Fruit fly (Drosophila melanogaster) whole organism, wandering third instar larva: ENCODE measurements around the gene Mtr4.

Experiments used
- Abd-B ChIP-seq: fragments of >200 bp; optimal IDR thresholded peaks from 2 replicates; lab custom pipeline; 2017; ENCODE audit warnings: missing biosample characterization, missing genetic modification characterization
- CG32264 ChIP-seq: fragments of 200-800 bp; sonication (Bioruptor generic); optimal IDR thresholded peaks from 2 replicates; lab custom pipeline; 2016; ENCODE audit warnings: missing biosample characterization, missing genetic modification characterization
- CG9705 ChIP-seq: fragments of 200-800 bp; sonication (Bioruptor generic); optimal IDR thresholded peaks from 2 replicates; lab custom pipeline; 2018; ENCODE audit warnings: missing biosample characterization, mild to moderate bottlenecking, missing genetic modification characterization
- CrebA ChIP-seq: fragments of 200-800 bp; sonication (Bioruptor generic); optimal IDR thresholded peaks from 2 replicates; lab custom pipeline; 2016; ENCODE audit warnings: missing biosample characterization, mild to moderate bottlenecking, missing genetic modification characterization, borderline replicate concordance
- Dfd ChIP-seq: fragments of >200 bp; optimal IDR thresholded peaks from 2 replicates; lab custom pipeline; 2017; ENCODE audit warnings: missing biosample characterization, missing genetic modification characterization
- Dif ChIP-seq: fragments of 200-275, 200-300 bp; sonication (Bioruptor generic); optimal IDR thresholded peaks from 2 replicates; lab custom pipeline; 2018; ENCODE audit warnings: missing biosample characterization, missing genetic modification characterization; ENCODE audit not compliant: partially characterized antibody
- GATAd ChIP-seq: sonication (Bioruptor generic); optimal IDR thresholded peaks from 2 replicates; lab custom pipeline; 2016; ENCODE audit warnings: missing biosample characterization, missing genetic modification characterization
- HLH106 ChIP-seq: fragments of 200-800 bp; optimal IDR thresholded peaks from 3 replicates; lab custom pipeline; 2019; ENCODE audit warnings: missing biosample characterization, mild to moderate bottlenecking, missing genetic modification characterization, moderate library complexity
- Hnf4 ChIP-seq: fragments of 200-800 bp; sonication (Bioruptor generic); optimal IDR thresholded peaks from 2 replicates; lab custom pipeline; 2016; ENCODE audit warnings: missing biosample characterization, mild to moderate bottlenecking, missing genetic modification characterization
- Hr83 ChIP-seq: fragments of 200-300 bp; sonication (Bioruptor generic); optimal IDR thresholded peaks from 2 replicates; lab custom pipeline; 2016; ENCODE audit warnings: missing biosample characterization, mild to moderate bottlenecking, missing genetic modification characterization, moderate library complexity; ENCODE audit not compliant: poor library complexity, severe bottlenecking
- Jra ChIP-seq: sonication (Bioruptor generic); optimal IDR thresholded peaks from 2 replicates; lab custom pipeline; 2016; ENCODE audit warnings: missing biosample characterization, missing genetic modification characterization
- Mio ChIP-seq: sonication (Bioruptor generic); optimal IDR thresholded peaks from 2 replicates; lab custom pipeline; 2016; ENCODE audit warnings: missing biosample characterization, missing genetic modification characterization
- Myc ChIP-seq: fragments of >200 bp; optimal IDR thresholded peaks from 2 replicates; lab custom pipeline; 2017
- N ChIP-seq: fragments of >200 bp; optimal IDR thresholded peaks from 2 replicates; lab custom pipeline; 2018; ENCODE audit warnings: missing biosample characterization, missing external identifiers, missing genetic modification characterization
- OdsH ChIP-seq: fragments of 200-800 bp; sonication (Bioruptor generic); optimal IDR thresholded peaks from 2 replicates; lab custom pipeline; 2016; ENCODE audit warnings: missing biosample characterization, mild to moderate bottlenecking, missing genetic modification characterization
- Rel ChIP-seq, 2 experiments: fragments of 200-800 bp; sonication (Bioruptor generic) in 1 of 2; optimal IDR thresholded peaks; 2 replicates in 1 of 2; 3 replicates in 1 of 2; lab custom pipeline; 2016 to 2019; ENCODE audit warnings: mild to moderate bottlenecking in 2 of 2, missing biosample characterization in 2 of 2, missing genetic modification characterization in 2 of 2, moderate library complexity in 1 of 2
- Sp1 ChIP-seq: fragments of 200-800 bp; sonication (Bioruptor generic); optimal IDR thresholded peaks from 3 replicates; lab custom pipeline; 2019; ENCODE audit warnings: missing biosample characterization, mild to moderate bottlenecking, missing genetic modification characterization, moderate library complexity
- Vsx2 ChIP-seq: fragments of 200-300, 225-300 bp; sonication (Bioruptor generic); optimal IDR thresholded peaks from 2 replicates; lab custom pipeline; 2018; ENCODE audit warnings: missing biosample characterization, missing genetic modification characterization; ENCODE audit not compliant: partially characterized antibody
- br ChIP-seq: fragments of 200-800 bp; sonication (Bioruptor generic); optimal IDR thresholded peaks from 2 replicates; lab custom pipeline; 2016; ENCODE audit warnings: missing biosample characterization, missing genetic modification characterization
- brk ChIP-seq: fragments of 200-800 bp; sonication (Bioruptor generic); optimal IDR thresholded peaks from 2 replicates; lab custom pipeline; 2016; ENCODE audit warnings: missing biosample characterization, mild to moderate bottlenecking, missing genetic modification characterization
- dl ChIP-seq, 2 experiments: fragments of 175-275, 200-275 bp in 1 of 2; fragments of 200-275 bp in 1 of 2; sonication (Bioruptor generic); optimal IDR thresholded peaks; lab custom pipeline; 2018; ENCODE audit warnings: mild to moderate bottlenecking in 2 of 2, missing biosample characterization in 2 of 2, missing genetic modification characterization in 2 of 2, moderate library complexity in 2 of 2; ENCODE audit not compliant: partially characterized antibody in 2 of 2, insufficient read depth in 1 of 2
- dmrt93B ChIP-seq: fragments of 200-800 bp; sonication (Bioruptor generic); optimal IDR thresholded peaks from 2 replicates; lab custom pipeline; 2018; ENCODE audit warnings: missing biosample characterization, mild to moderate bottlenecking, missing genetic modification characterization
- ey ChIP-seq: fragments of 200-800 bp; sonication (Bioruptor generic); optimal IDR thresholded peaks from 2 replicates; lab custom pipeline; 2016; ENCODE audit warnings: missing biosample characterization, missing genetic modification characterization
- foxo ChIP-seq, 2 experiments: fragments of 200-800 bp; sonication (Bioruptor generic); optimal IDR thresholded peaks; 2 replicates in 1 of 2; 3 replicates in 1 of 2; lab custom pipeline; 2016 to 2017; ENCODE audit warnings: missing biosample characterization in 2 of 2, missing genetic modification characterization in 2 of 2
- fru ChIP-seq: fragments of 200-800 bp; sonication (Bioruptor generic); optimal IDR thresholded peaks from 3 replicates; lab custom pipeline; 2016; ENCODE audit warnings: missing biosample characterization, mild to moderate bottlenecking, missing genetic modification characterization
- jim ChIP-seq: fragments of 175-275, 200-325 bp; sonication (Bioruptor generic); optimal IDR thresholded peaks from 2 replicates; lab custom pipeline; 2016; ENCODE audit warnings: missing biosample characterization, mild to moderate bottlenecking, missing genetic modification characterization
- lola ChIP-seq: fragments of >200 bp; optimal IDR thresholded peaks from 2 replicates; lab custom pipeline; 2017; ENCODE audit warnings: missing biosample characterization, missing genetic modification characterization
- psq ChIP-seq: fragments of 200-800 bp; sonication (Bioruptor generic); optimal IDR thresholded peaks from 3 replicates; lab custom pipeline; 2017; ENCODE audit warnings: missing biosample characterization, mild to moderate bottlenecking, missing genetic modification characterization, moderate library complexity
- rgr ChIP-seq: fragments of 200-800 bp; sonication (Bioruptor generic); optimal IDR thresholded peaks from 3 replicates; lab custom pipeline; 2016; ENCODE audit warnings: missing biosample characterization, mild to moderate bottlenecking, missing genetic modification characterization
- sage ChIP-seq: fragments of 200-800 bp; sonication (Bioruptor generic); optimal IDR thresholded peaks from 2 replicates; lab custom pipeline; 2016; ENCODE audit warnings: missing biosample characterization, mild to moderate bottlenecking, missing genetic modification characterization
- sv ChIP-seq: fragments of 200-800 bp; sonication (Bioruptor generic); optimal IDR thresholded peaks from 3 replicates; lab custom pipeline; 2016; ENCODE audit warnings: missing biosample characterization, missing genetic modification characterization
- tai ChIP-seq: sonication (Bioruptor generic); optimal IDR thresholded peaks from 2 replicates; lab custom pipeline; 2016; ENCODE audit warnings: missing biosample characterization, missing genetic modification characterization
- usp ChIP-seq: fragments of >200 bp; optimal IDR thresholded peaks from 2 replicates; lab custom pipeline; 2017; ENCODE audit warnings: missing biosample characterization, missing genetic modification characterization
- woc ChIP-seq: sonication (Bioruptor generic); optimal IDR thresholded peaks from 2 replicates; lab custom pipeline; 2016; ENCODE audit warnings: missing biosample characterization, mild to moderate bottlenecking, missing genetic modification characterization

Mtr4 gene

dm6 chr2L:15761409-15762407, 9.6 kb downstream of the Mtr4 start (continued):
- peak; percentile 80 for TF ChIP-seq OdsH (GFP tag; lab: Kevin White, UChicago)
- no peak for TF ChIP-seq Mio (GFP tag; lab: Kevin White, UChicago)

- TF ChIP-seq sage (no peak), Mio (GFP tag; lab: Kevin White, UChicago) (no peak), Rel (GFP tag; optimal IDR thresholded peaks at IDR 0.05; lab: Kevin White, UChicago) (no peak), Rel (tag; optimal IDR thresholded peaks at IDR 0.05; lab: Kevin White, UChicago) (peak; percentile 63), Hr83 (GFP tag; lab: Kevin White, UChicago) (peak; percentile 49), tai (GFP tag; lab: Kevin White, UChicago) (no peak), N (GFP tag; lab: Kevin White, UChicago) (peak; percentile 65), lola (GFP tag; lab: Kevin White, UChicago) (no peak), Jra (GFP tag; lab: Kevin White, UChicago) (peak; percentile 52), rgr (GFP tag; lab: Kevin White, UChicago) (no peak), jim (GFP tag; lab: Kevin White, UChicago) (peak; percentile 52), CrebA (GFP tag; lab: Kevin White, UChicago) (no peak), Dfd (GFP tag; lab: Kevin White, UChicago) (no peak), br (GFP tag; lab: Kevin White, UChicago) (no peak), woc (no peak), brk (no peak), CG9705 (no peak), CG32264 (no peak), usp (GFP tag; lab: Kevin White, UChicago) (no peak), dmrt93B (GFP tag; lab: Kevin White, UChicago) (no peak), ey (no peak), Dif (peak; percentile 76), GATAd (no peak), Myc (lab: Kevin White, UChicago) (no peak), Abd-B (GFP tag; lab: Kevin White, UChicago) (no peak), foxo (GFP tag; optimal IDR thresholded peaks at IDR 0.05; lab: Kevin White, UChicago) (peak in 1 of 2 experiments; percentile 55), Hnf4 (GFP tag; lab: Kevin White, UChicago) (no peak), Sp1 (GFP tag; lab: Kevin White, UChicago) (no peak), dl (GFP tag; optimal IDR thresholded peaks at IDR 0.05; lab: Kevin White, UChicago; ENCODE audit: insufficient read depth in 1 of 2, partially characterized antibody in 2 of 2) (peak in 1 of 2 experiments; percentile 78), HLH106 (tag; lab: Kevin White, UChicago) (no peak), fru (GFP tag; lab: Kevin White, UChicago) (no peak), Vsx2 (GFP tag; lab: Kevin White, UChicago) (peak; percentile 89), sv (no peak)
- TF ChIP-seq, all 38 proteins: peak for 9
Measured at dm6 chr2L:15762466-15762865, 10.4 kb downstream of the Mtr4 start, which contains the start of gene Gli. Gene Gli (minus strand): TSS chr2L:15762758.

- TF ChIP-seq Myc (lab: Kevin White, UChicago) (no peak), dmrt93B (GFP tag; lab: Kevin White, UChicago) (no peak), rgr (GFP tag; lab: Kevin White, UChicago) (no peak), GATAd (no peak), HLH106 (tag; lab: Kevin White, UChicago) (no peak), psq (GFP tag; lab: Kevin White, UChicago) (no peak), dl (GFP tag; optimal IDR thresholded peaks at IDR 0.05; lab: Kevin White, UChicago; ENCODE audit: insufficient read depth in 1 of 2, partially characterized antibody in 2 of 2) (no peak)
Measured at dm6 chr2L:15763401-15763800, 11.3 kb downstream of the Mtr4 start.
